Worm (Caenorhabditis elegans) whole organism, midembryonic: ENCODE measurements around the gene C36C9.4.
A peak's percentile ranks its signal among the peaks of the same experiment; 100 is the strongest.

Experiments used
- T22C8.4 ChIP-seq: fragments of 200-800 bp; sonication (Bioruptor generic); IDR thresholded peaks from 2 replicates; pipeline ENCODE4 v1.3.6; 2022; ENCODE audit warnings: missing genetic modification characterization, missing compliant biosample characterization
- flt-1 ChIP-seq: fragments of 200-800 bp; sonication (Bioruptor generic); IDR thresholded peaks from 2 replicates; pipeline ENCODE4 v1.3.6; 2022; ENCODE audit warnings: missing genetic modification characterization, missing compliant biosample characterization
- med-1 ChIP-seq: sonication (generic microtip); optimal IDR thresholded peaks from 2 replicates; lab custom pipeline; 2017; ENCODE audit warnings: missing genetic modification characterization, mild to moderate bottlenecking, missing compliant biosample characterization, antibody characterized with exemption, missing genetic modification reagents; ENCODE audit not compliant: insufficient read depth
- ref-1 ChIP-seq: fragments of 200-800 bp; sonication (Bioruptor generic); conservative IDR thresholded peaks from 2 replicates; pipeline ENCODE4 v1.3.6; 2022; ENCODE audit warnings: missing genetic modification reagents, missing genetic modification characterization, missing compliant biosample characterization
- tab-1 ChIP-seq: fragments of 200-800 bp; sonication (Bioruptor generic); IDR thresholded peaks from 2 replicates; pipeline ENCODE4 v1.3.6; 2022; ENCODE audit warnings: missing genetic modification characterization, missing compliant biosample characterization
- ztf-23 ChIP-seq: fragments of 200-800 bp; sonication (Bioruptor generic); IDR thresholded peaks from 2 replicates; pipeline ENCODE4 v1.3.6; 2022; ENCODE audit warnings: missing genetic modification reagents, missing genetic modification characterization, missing compliant biosample characterization
- ztf-29 ChIP-seq: fragments of 200-800 bp; sonication (Bioruptor generic); IDR thresholded peaks from 2 replicates; pipeline ENCODE4 v1.3.6; 2022; ENCODE audit warnings: missing genetic modification reagents, missing genetic modification characterization, missing compliant biosample characterization

DNA sequence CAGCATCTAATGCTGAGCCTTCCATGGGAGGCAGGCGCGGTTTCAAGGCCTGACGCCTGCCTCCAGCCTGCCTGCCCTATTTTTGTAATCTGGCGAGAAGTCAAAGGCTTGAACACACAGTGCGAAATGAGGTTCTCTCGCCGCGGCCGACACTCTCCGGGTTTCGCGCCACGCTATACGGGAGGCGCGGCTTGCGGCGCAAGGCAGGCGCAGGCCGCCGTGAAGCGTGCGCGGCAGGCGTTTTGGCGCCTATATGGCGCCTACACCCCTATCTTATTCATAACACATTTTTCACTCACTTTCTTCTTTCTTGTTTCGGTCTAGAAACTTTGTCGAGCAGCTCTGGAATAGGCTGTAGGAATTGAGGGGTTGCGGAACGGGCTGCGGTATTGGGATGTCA lies 6.3 kb upstream of the C36C9.4 start:
- TF ChIP-seq tab-1 (GFP tag; lab: Robert Waterston, UW) (0 out of 2 replicates have a peak, but pooled peaks have one; percentile 26), T22C8.4 (GFP tag; lab: Robert Waterston, UW) (no peak), med-1 (GFP tag; lab: Kevin White, UChicago) (no peak), ref-1 (GFP tag; lab: Robert Waterston, UW) (no peak), flt-1 (no peak), ztf-29 (GFP tag; lab: Robert Waterston, UW) (no peak), ztf-23 (GFP tag; lab: Robert Waterston, UW) (no peak)
